Fruit fly (Drosophila melanogaster) whole organism, embryonic: Measurements from ENCODE around the gene CG1896.

ENCODE experiments used
- Adf1 ChIP-seq: fragments of 200-800 bp; sonication (Bioruptor generic); IDR thresholded peaks from 2 replicates; pipeline ENCODE4 v1.3.6; 2022; ENCODE audit warnings: missing biosample characterization, missing genetic modification characterization
- Antp ChIP-seq: fragments of 200-800 bp; sonication (Bioruptor generic); optimal IDR thresholded peaks from 3 replicates; lab custom pipeline; 2016; ENCODE audit warnings: missing biosample characterization, missing genetic modification characterization
- Bdp1 ChIP-seq: fragments of 200-800 bp; sonication (Bioruptor generic); optimal IDR thresholded peaks from 3 replicates; lab custom pipeline; 2016; ENCODE audit warnings: missing biosample characterization, missing genetic modification characterization
- CG11723 ChIP-seq: fragments of 200-800 bp; sonication (Bioruptor generic); optimal IDR thresholded peaks from 2 replicates; lab custom pipeline; 2017; ENCODE audit warnings: missing biosample characterization, mild to moderate bottlenecking, missing genetic modification characterization
- CG12155 ChIP-seq: fragments of 200-800 bp; sonication (Bioruptor generic); optimal IDR thresholded peaks from 3 replicates; lab custom pipeline; 2016; ENCODE audit warnings: missing biosample characterization, missing genetic modification characterization
- CG12744 ChIP-seq: fragments of 200-800 bp; sonication (Bioruptor generic); optimal IDR thresholded peaks from 2 replicates; lab custom pipeline; 2016; ENCODE audit warnings: missing biosample characterization, missing genetic modification characterization
- CG16815 ChIP-seq: fragments of 200-800 bp; sonication (Bioruptor generic); optimal IDR thresholded peaks from 3 replicates; lab custom pipeline; 2017; ENCODE audit warnings: missing biosample characterization, mild to moderate bottlenecking, missing genetic modification characterization
- CG17829 ChIP-seq: fragments of 200-800 bp; optimal IDR thresholded peaks from 2 replicates; lab custom pipeline; 2019; ENCODE audit warnings: missing biosample characterization, mild to moderate bottlenecking, missing genetic modification characterization, moderate library complexity
- CG18599 ChIP-seq: fragments of 200-800 bp; sonication (Bioruptor generic); optimal IDR thresholded peaks from 3 replicates; lab custom pipeline; 2017; ENCODE audit warnings: missing biosample characterization, missing genetic modification characterization, mild to moderate bottlenecking, moderate library complexity, missing genetic modification reagents
- CG32532 ChIP-seq: fragments of 200-800 bp; sonication (Bioruptor generic); IDR thresholded peaks from 2 replicates; pipeline ENCODE4 v1.3.6; 2022; ENCODE audit warnings: missing biosample characterization, missing genetic modification characterization
- CG33213 ChIP-seq: fragments of 200-800 bp; sonication (Bioruptor generic); optimal IDR thresholded peaks from 3 replicates; lab custom pipeline; 2016; ENCODE audit warnings: missing biosample characterization, missing genetic modification characterization
- CG3838 ChIP-seq: fragments of 200-800 bp; sonication (Bioruptor generic); optimal IDR thresholded peaks from 3 replicates; lab custom pipeline; 2016; ENCODE audit warnings: missing biosample characterization, missing genetic modification characterization
- CG4617 ChIP-seq: fragments of 200-800 bp; sonication (Bioruptor generic); optimal IDR thresholded peaks from 3 replicates; lab custom pipeline; 2016; ENCODE audit warnings: missing biosample characterization, missing genetic modification characterization, borderline replicate concordance
- CG4820 ChIP-seq: fragments of 200-800 bp; sonication (Bioruptor generic); optimal IDR thresholded peaks from 3 replicates; lab custom pipeline; 2016; ENCODE audit warnings: missing biosample characterization, missing genetic modification characterization
- CG6689 ChIP-seq: fragments of 200-800 bp; sonication (Bioruptor generic); IDR thresholded peaks from 2 replicates; pipeline ENCODE4 v1.3.6; 2022; ENCODE audit warnings: missing biosample characterization, missing genetic modification characterization
- CG7271 ChIP-seq: fragments of 200-800 bp; sonication (Bioruptor generic); optimal IDR thresholded peaks from 2 replicates; lab custom pipeline; 2018; ENCODE audit warnings: missing biosample characterization, mild to moderate bottlenecking, missing genetic modification characterization, moderate library complexity
- CG7372 ChIP-seq: fragments of 200-800 bp; sonication (Bioruptor generic); IDR thresholded peaks from 2 replicates; pipeline ENCODE4 v1.3.6; 2022; ENCODE audit warnings: missing biosample characterization, missing genetic modification characterization
- CG7928 ChIP-seq: fragments of 200-800 bp; sonication (Bioruptor generic); optimal IDR thresholded peaks from 2 replicates; lab custom pipeline; 2017; ENCODE audit warnings: missing biosample characterization, mild to moderate bottlenecking, missing genetic modification characterization
- CG8388 ChIP-seq: fragments of 200-800 bp; sonication (Bioruptor generic); optimal IDR thresholded peaks from 2 replicates; lab custom pipeline; 2019; ENCODE audit warnings: missing biosample characterization, mild to moderate bottlenecking, missing genetic modification characterization, moderate library complexity
- CG8924 ChIP-seq: fragments of 200-800 bp; optimal IDR thresholded peaks from 3 replicates; lab custom pipeline; 2019; ENCODE audit warnings: missing biosample characterization, mild to moderate bottlenecking, missing genetic modification characterization, moderate library complexity
- CG8944 ChIP-seq: fragments of 200-800 bp; sonication (Bioruptor generic); optimal IDR thresholded peaks from 3 replicates; lab custom pipeline; 2016; ENCODE audit warnings: missing biosample characterization, missing genetic modification characterization
- CoRest ChIP-seq: fragments of 200-800 bp; sonication (Bioruptor generic); optimal IDR thresholded peaks from 3 replicates; lab custom pipeline; 2018; ENCODE audit warnings: missing biosample characterization, mild to moderate bottlenecking, missing genetic modification characterization, moderate library complexity
- Fer3 ChIP-seq: fragments of 200-800 bp; sonication (Bioruptor generic); optimal IDR thresholded peaks from 2 replicates; lab custom pipeline; 2018; ENCODE audit warnings: missing biosample characterization, mild to moderate bottlenecking, missing genetic modification characterization, moderate library complexity
- HHEX ChIP-seq: fragments of 200-800 bp; sonication (Bioruptor generic); optimal IDR thresholded peaks from 3 replicates; lab custom pipeline; 2017; ENCODE audit warnings: missing biosample characterization, mild to moderate bottlenecking, missing genetic modification characterization, missing genetic modification reagents
- Lim3 ChIP-seq: fragments of 200-800 bp; sonication (Bioruptor generic); IDR thresholded peaks from 2 replicates; pipeline ENCODE4 v1.3.6; 2022; ENCODE audit warnings: missing biosample characterization, missing genetic modification characterization
- Med ChIP-seq: fragments of 200-800 bp; sonication (Bioruptor generic); peaks from one replicate; lab custom pipeline; 2016; ENCODE audit warnings: missing biosample characterization, missing genetic modification characterization, mild to moderate bottlenecking, inconsistent platforms, moderate library complexity
- Myb ChIP-seq: fragments of 200-800 bp; sonication (Bioruptor generic); optimal IDR thresholded peaks from 2 replicates; lab custom pipeline; 2016; ENCODE audit warnings: missing biosample characterization, missing genetic modification characterization
- Pdp1 ChIP-seq, 2 experiments: fragments of 200-800 bp; sonication (Bioruptor generic); optimal IDR thresholded peaks; 3 replicates each; lab custom pipeline; 2016; ENCODE audit warnings: missing biosample characterization in 2 of 2, missing genetic modification characterization in 2 of 2, mild to moderate bottlenecking in 1 of 2, moderate library complexity in 1 of 2
- Sox102F ChIP-seq: fragments of 200-800 bp; sonication (Bioruptor generic); optimal IDR thresholded peaks from 2 replicates; lab custom pipeline; 2018; ENCODE audit warnings: missing biosample characterization, mild to moderate bottlenecking, missing genetic modification characterization, moderate library complexity
- crp ChIP-seq, 2 experiments: fragments of 200-800 bp; sonication (Bioruptor generic); optimal IDR thresholded peaks; 2 replicates in 1 of 2; 3 replicates in 1 of 2; lab custom pipeline; 2017; ENCODE audit warnings: missing biosample characterization in 2 of 2, missing genetic modification characterization in 2 of 2, mild to moderate bottlenecking in 1 of 2, moderate library complexity in 1 of 2
- emc ChIP-seq: fragments of 200-800 bp; sonication (Bioruptor generic); optimal IDR thresholded peaks from 2 replicates; lab custom pipeline; 2016; ENCODE audit warnings: missing biosample characterization, missing genetic modification characterization
- ems ChIP-seq: fragments of 200-800 bp; sonication (Bioruptor generic); optimal IDR thresholded peaks from 3 replicates; lab custom pipeline; 2016; ENCODE audit warnings: missing biosample characterization, missing genetic modification characterization
- en ChIP-seq: fragments of 200-800 bp; sonication (Bioruptor generic); optimal IDR thresholded peaks from 2 replicates; lab custom pipeline; 2016; ENCODE audit warnings: missing biosample characterization, missing genetic modification characterization
- eve ChIP-seq, 2 experiments: fragments of >200 bp; optimal IDR thresholded peaks; 2 replicates each; lab custom pipeline; 2017; ENCODE audit warnings: missing biosample characterization in 2 of 2, missing genetic modification characterization in 2 of 2
- gfzf ChIP-seq: fragments of 200-800 bp; sonication (Bioruptor generic); optimal IDR thresholded peaks from 2 replicates; lab custom pipeline; 2016; ENCODE audit warnings: missing biosample characterization, mild to moderate bottlenecking, missing genetic modification characterization, moderate library complexity
- jigr1 ChIP-seq: fragments of 200-800 bp; sonication (Bioruptor generic); IDR thresholded peaks from 3 replicates; pipeline ENCODE4 v1.3.6; 2022; ENCODE audit warnings: missing biosample characterization, missing genetic modification characterization
- kay ChIP-seq: fragments of 200-800 bp; sonication (Bioruptor generic); optimal IDR thresholded peaks from 2 replicates; lab custom pipeline; 2016; ENCODE audit warnings: missing biosample characterization, missing genetic modification characterization
- mld ChIP-seq: fragments of 200-800 bp; sonication (Bioruptor generic); IDR thresholded peaks from 3 replicates; pipeline ENCODE4 v1.3.6; 2022; ENCODE audit warnings: missing biosample characterization, missing genetic modification characterization; ENCODE audit not compliant: partially characterized antibody
- nmo ChIP-seq: fragments of 200-800 bp; sonication (Bioruptor generic); optimal IDR thresholded peaks from 2 replicates; lab custom pipeline; 2018; ENCODE audit warnings: missing biosample characterization, mild to moderate bottlenecking, missing genetic modification characterization, moderate library complexity
- otp ChIP-seq: fragments of 200-800 bp; sonication (Bioruptor generic); IDR thresholded peaks from 3 replicates; pipeline ENCODE4, ENCODE4 v1.3.6; 2022; ENCODE audit warnings: missing biosample characterization, missing genetic modification characterization
- run ChIP-seq: fragments of 200-800 bp; sonication (Bioruptor generic); optimal IDR thresholded peaks from 3 replicates; lab custom pipeline; 2018; ENCODE audit warnings: missing biosample characterization, mild to moderate bottlenecking, missing genetic modification characterization
- sim ChIP-seq: fragments of 200-800 bp; sonication (Bioruptor generic); IDR thresholded peaks from 2 replicates; pipeline ENCODE4 v1.3.6; 2022; ENCODE audit warnings: missing biosample characterization, missing genetic modification characterization
- sqz ChIP-seq: fragments of 200-800 bp; sonication (Bioruptor generic); optimal IDR thresholded peaks from 3 replicates; lab custom pipeline; 2018; ENCODE audit warnings: missing biosample characterization, mild to moderate bottlenecking, missing genetic modification characterization
- tna ChIP-seq: fragments of 200-800 bp; sonication (Bioruptor generic); IDR thresholded peaks from 2 replicates; pipeline ENCODE4 v1.3.6; 2022; ENCODE audit warnings: missing biosample characterization, missing genetic modification characterization; ENCODE audit not compliant: partially characterized antibody
- ttk ChIP-seq: fragments of 200-800 bp; sonication (Bioruptor generic); IDR thresholded peaks from 2 replicates; pipeline ENCODE4 v2.1.2; 2022; ENCODE audit warnings: missing biosample characterization, missing genetic modification characterization
- vfl ChIP-seq: fragments of 200-800 bp; sonication (Bioruptor generic); optimal IDR thresholded peaks from 2 replicates; lab custom pipeline; 2016; ENCODE audit warnings: missing biosample characterization, missing genetic modification characterization

Gene CG1896

DNA sequence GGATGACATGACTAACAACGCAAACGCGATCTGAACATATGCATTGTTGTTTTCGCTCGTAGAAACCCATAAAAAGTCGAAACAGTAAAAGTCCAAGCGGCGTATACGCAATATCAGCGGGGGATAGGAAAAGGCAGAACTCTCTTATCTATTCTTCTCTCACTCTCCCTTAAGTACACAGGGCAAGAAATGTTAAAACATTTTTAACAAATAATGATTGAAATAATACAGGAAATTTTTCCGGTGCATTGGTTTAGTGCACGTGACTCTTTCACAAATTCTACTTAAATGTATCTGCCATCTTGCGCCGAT is 28.4 kb upstream of the CG1896 start (continued):
- peak; percentile 10 for TF ChIP-seq HHEX

DNA sequence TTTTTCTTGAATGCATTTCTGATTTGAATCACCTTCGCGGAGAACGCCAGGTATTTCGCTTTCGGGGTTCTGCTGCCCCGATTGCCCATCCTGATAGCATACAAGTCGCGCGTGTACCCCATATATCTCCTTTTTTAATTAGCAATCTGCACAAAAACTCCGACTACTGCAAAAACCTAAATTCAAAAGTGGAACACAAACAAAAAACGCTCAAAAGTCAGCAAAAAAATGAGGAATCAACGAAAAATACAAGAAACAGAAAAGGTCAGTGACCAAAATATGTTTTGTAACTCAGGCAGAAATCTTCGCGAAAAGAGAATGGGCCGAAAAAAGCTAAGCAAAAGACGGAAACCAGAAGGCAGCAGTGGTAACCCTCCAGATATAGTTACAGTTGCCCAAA is 27.8 kb upstream of the CG1896 start:
- no peak for TF ChIP-seq CoRest (tag; lab: Kevin White, UChicago)
- TF ChIP-seq en (GFP tag; lab: Kevin White, UChicago) = no peak
- TF ChIP-seq CG4617 (GFP tag; lab: Kevin White, UChicago) = no peak
- no peak for TF ChIP-seq Bdp1 (GFP tag; lab: Kevin White, UChicago)
- TF ChIP-seq Med = no peak
- TF ChIP-seq ems = no peak
- no peak for TF ChIP-seq gfzf (GFP tag; lab: Kevin White, UChicago)
- no peak for TF ChIP-seq CG12744
- no peak for TF ChIP-seq CG3838 (GFP tag; lab: Kevin White, UChicago)
- no peak for TF ChIP-seq HHEX
- no peak for TF ChIP-seq CG4820 (GFP tag; lab: Kevin White, UChicago)
- TF ChIP-seq crp (GFP tag; optimal IDR thresholded peaks at IDR 0.05; lab: Kevin White, UChicago) = no peak

DNA sequence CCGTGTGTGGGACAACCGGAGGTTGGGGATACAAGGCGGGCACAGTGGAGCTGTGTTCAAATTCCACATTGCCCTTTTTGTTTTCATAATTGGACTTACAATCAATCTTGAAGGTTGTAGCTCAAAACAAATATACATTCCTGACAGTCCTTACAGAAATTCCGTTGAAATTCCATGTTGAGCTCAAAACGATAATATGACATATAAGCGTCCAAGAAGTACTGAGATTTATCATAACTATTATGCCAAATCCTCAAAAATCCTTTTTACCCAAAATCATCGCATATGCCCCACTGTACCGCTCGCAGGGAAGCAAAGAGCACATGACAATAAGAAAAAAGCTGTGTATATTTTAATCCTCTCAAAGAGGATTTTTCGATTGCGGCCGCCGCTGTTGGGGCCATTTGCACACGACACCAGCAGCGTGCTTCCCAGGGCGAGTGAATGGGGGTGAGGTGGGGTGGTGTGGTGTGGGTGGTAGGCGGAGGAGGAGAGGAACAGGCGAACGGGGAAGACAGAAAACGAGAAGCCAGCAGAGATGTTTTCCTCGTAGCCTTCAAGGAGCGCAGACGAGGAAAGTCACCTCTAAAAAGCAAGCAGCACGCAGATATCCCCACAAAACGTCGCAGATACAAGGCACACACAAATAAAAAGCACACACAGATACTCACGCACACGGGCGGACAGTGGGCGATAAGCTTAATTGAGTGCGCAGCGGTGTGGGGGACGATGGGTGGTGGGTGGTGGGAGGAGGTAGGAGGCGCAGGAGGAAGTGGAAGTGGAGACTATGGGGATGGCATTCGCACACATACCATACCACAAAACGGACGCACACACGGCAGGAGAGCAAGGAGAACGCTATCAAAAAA is 26.5 kb upstream of the CG1896 start:
- no peak for TF ChIP-seq en (GFP tag; lab: Kevin White, UChicago)
- peak; percentile 18 for TF ChIP-seq CG11723 (GFP tag; lab: Kevin White, UChicago)
- no peak for TF ChIP-seq sqz
- peak; percentile 44 for TF ChIP-seq Myb (GFP tag; lab: Kevin White, UChicago)
- no peak for TF ChIP-seq Lim3 (GFP tag; lab: Robert Waterston, UW)
- peak; percentile 43 for TF ChIP-seq CG8388
- TF ChIP-seq CG12155 (GFP tag; lab: Kevin White, UChicago) = peak; percentile 40
- TF ChIP-seq nmo (GFP tag; lab: Kevin White, UChicago) = peak; percentile 68
- peak; percentile 27 for TF ChIP-seq emc (GFP tag; lab: Kevin White, UChicago)
- no peak for TF ChIP-seq eve (GFP tag; optimal IDR thresholded peaks at IDR 0.05; lab: Kevin White, UChicago)
- peak; percentile 40 for TF ChIP-seq CG17829 (tag; lab: Kevin White, UChicago)
- no peak for TF ChIP-seq tna
- TF ChIP-seq CG7271 (tag; lab: Kevin White, UChicago) = no peak
- TF ChIP-seq Adf1 (GFP tag; lab: Robert Waterston, UW) = peak; percentile 79
- TF ChIP-seq Antp = peak; percentile 58
- no peak for TF ChIP-seq mld (GFP tag; lab: Robert Waterston, UW)
- TF ChIP-seq CG18599 (GFP tag; lab: Kevin White, UChicago) = peak; percentile 77
- TF ChIP-seq jigr1 (GFP tag; lab: Robert Waterston, UW) = peak; percentile 43; the same call in 2 of the 3 replicates
- peak; percentile 34 for TF ChIP-seq vfl (GFP tag; lab: Kevin White, UChicago)
- TF ChIP-seq ttk = no peak; the same call in 1 of the 2 replicates
- peak; percentile 57 for TF ChIP-seq Fer3 (tag; lab: Kevin White, UChicago)
- no peak for TF ChIP-seq otp (GFP tag; lab: Robert Waterston, UW)
- TF ChIP-seq CG32532 (GFP tag; lab: Robert Waterston, UW) = peak; percentile 53
- TF ChIP-seq CG7372 (GFP tag; lab: Robert Waterston, UW) = no peak; the same call in 1 of the 2 replicates
- TF ChIP-seq CG6689 (GFP tag; lab: Robert Waterston, UW) = peak; percentile 53; the same call in 1 of the 2 replicates
- peak; percentile 27 for TF ChIP-seq CG8944 (GFP tag; lab: Kevin White, UChicago)
- TF ChIP-seq sim = no peak
- TF ChIP-seq kay (GFP tag; lab: Kevin White, UChicago) = peak; percentile 47
- TF ChIP-seq CG16815 (GFP tag; lab: Kevin White, UChicago) = peak; percentile 26
- TF ChIP-seq Sox102F (GFP tag; lab: Kevin White, UChicago) = peak; percentile 68
- TF ChIP-seq CG8924 (tag; lab: Kevin White, UChicago) = peak; percentile 41
- peak; percentile 25 to 47 for TF ChIP-seq Pdp1 (GFP tag; optimal IDR thresholded peaks at IDR 0.05; lab: Kevin White, UChicago)
- TF ChIP-seq run = no peak
- peak; percentile 50 for TF ChIP-seq CG33213 (GFP tag; lab: Kevin White, UChicago)
- no peak for TF ChIP-seq CG7928 (GFP tag; lab: Kevin White, UChicago)
